Worm (Caenorhabditis elegans) whole organism, young adult: ENCODE data around the gene Y41C4A.6.

Experiments used
- B0261.1 ChIP-seq: sonication (generic microtip); optimal IDR thresholded peaks from 2 replicates; lab custom pipeline; 2016; ENCODE audit warnings: mild to moderate bottlenecking, missing genetic modification characterization, moderate library complexity, missing compliant biosample characterization
- Y53G8AR.9 ChIP-seq: fragments of 200-800 bp; sonication (Bioruptor generic); conservative IDR thresholded peaks from 2 replicates; pipeline ENCODE4 v1.3.6; 2022; ENCODE audit warnings: missing genetic modification reagents, missing genetic modification characterization, missing compliant biosample characterization
- ama-1 ChIP-seq, 3 experiments: fragments of 150-350 bp in 1 of 3; sonication (generic microtip) in 2 of 3; optimal IDR thresholded peaks; 2 replicates each; lab custom pipeline; 2014 to 2018; ENCODE audit warnings: missing biosample characterization in 2 of 3, missing genetic modification characterization in 2 of 3, missing genetic modification reagents in 2 of 3
- cebp-2 ChIP-seq: fragments of 200-800 bp; sonication (Bioruptor generic); IDR thresholded peaks from 2 replicates; pipeline ENCODE4 v1.3.6; 2022; ENCODE audit warnings: missing genetic modification characterization, missing compliant biosample characterization
- ets-4 ChIP-seq: fragments of 200-800 bp; sonication (Bioruptor generic); optimal IDR thresholded peaks from 2 replicates; lab custom pipeline; 2018; ENCODE audit warnings: mild to moderate bottlenecking, missing genetic modification characterization, missing compliant biosample characterization
- him-1 ChIP-seq: sonication (generic microtip); optimal IDR thresholded peaks from 2 replicates; lab custom pipeline; 2016; ENCODE audit warnings: missing genotype, missing genetic modification reagents, missing genetic modification characterization, missing compliant biosample characterization
- hsf-1 ChIP-seq: fragments of 200-800 bp; sonication (Bioruptor generic); IDR thresholded peaks from 2 replicates; pipeline ENCODE4 v1.3.6; 2022; ENCODE audit warnings: missing genetic modification reagents, missing genetic modification characterization, missing compliant biosample characterization
- mcd-1 ChIP-seq: fragments of 200-800 bp; sonication (Bioruptor generic); IDR thresholded peaks from 2 replicates; pipeline ENCODE4 v1.3.6; 2022; ENCODE audit warnings: missing genetic modification reagents, missing genetic modification characterization, missing compliant biosample characterization
- nfya-1 ChIP-seq: sonication (generic microtip); optimal IDR thresholded peaks from 2 replicates; lab custom pipeline; 2017; ENCODE audit warnings: antibody characterized with exemption, missing compliant biosample characterization, missing genetic modification characterization, borderline replicate concordance; ENCODE audit not compliant: insufficient read depth
- snpc-1.1 ChIP-seq: sonication (generic microtip); optimal IDR thresholded peaks from 2 replicates; lab custom pipeline; 2017; ENCODE audit warnings: missing genetic modification characterization, mild to moderate bottlenecking, missing compliant biosample characterization, antibody characterized with exemption, moderate library complexity, missing genotype, missing genetic modification reagents; ENCODE audit not compliant: insufficient read depth
- snpc-3.4 ChIP-seq: sonication (generic microtip); optimal IDR thresholded peaks from 2 replicates; lab custom pipeline; 2017; ENCODE audit warnings: missing genetic modification characterization, mild to moderate bottlenecking, missing compliant biosample characterization, antibody characterized with exemption, moderate library complexity, missing genotype, missing genetic modification reagents
- tbp1 ChIP-seq: fragments of 200-800 bp; sonication (Bioruptor generic); optimal IDR thresholded peaks from 2 replicates; lab custom pipeline; 2018; ENCODE audit warnings: mild to moderate bottlenecking, missing genetic modification characterization, missing compliant biosample characterization
- ztf-3 ChIP-seq: fragments of 200-800 bp; sonication (Bioruptor generic); optimal IDR thresholded peaks from 2 replicates; lab custom pipeline; 2018; ENCODE audit warnings: mild to moderate bottlenecking, missing genetic modification characterization, missing compliant biosample characterization

ce11 chrIII:11740868-11741267 is 44.5 kb downstream of the Y41C4A.6 start:
- no peak for TF ChIP-seq hsf-1
- TF ChIP-seq ama-1 (optimal IDR thresholded peaks at IDR 0.05; lab: Kevin White, UChicago) = no peak
- TF ChIP-seq ama-1 (GFP tag; optimal IDR thresholded peaks at IDR 0.05; lab: Kevin White, UChicago) = no peak
- TF ChIP-seq cebp-2 (GFP tag; lab: Robert Waterston, UW) = no peak
- TF ChIP-seq nfya-1 (tag; lab: Kevin White, UChicago) = no peak
- TF ChIP-seq snpc-1.1 (tag; lab: Kevin White, UChicago) = no peak
- no peak for TF ChIP-seq tbp1 (GFP tag; lab: Kevin White, UChicago)
- no peak for TF ChIP-seq mcd-1 (GFP tag; lab: Robert Waterston, UW)
- TF ChIP-seq snpc-3.4 = no peak
- no peak for TF ChIP-seq ets-4
- no peak for TF ChIP-seq him-1 (tag; lab: Kevin White, UChicago)
- no peak for TF ChIP-seq B0261.1 (tag; lab: Kevin White, UChicago)
- no peak for TF ChIP-seq ztf-3 (GFP tag; lab: Kevin White, UChicago)
- TF ChIP-seq Y53G8AR.9 = no peak
